Fruit fly (Drosophila melanogaster) whole organism, embryonic: ENCODE data around the gene CG17839.
A peak's percentile ranks its signal among the peaks of the same experiment; 100 is the strongest.

Experiments
- C15 ChIP-seq: fragments of 200-800 bp; sonication (Bioruptor generic); IDR thresholded peaks from 3 replicates; pipeline ENCODE4 v1.3.6; 2022; ENCODE audit warnings: missing biosample characterization, missing genetic modification characterization
- CG10366 ChIP-seq: fragments of 200-800 bp; sonication (Bioruptor generic); IDR thresholded peaks from 2 replicates; pipeline ENCODE4 v1.3.6; 2022; ENCODE audit warnings: missing biosample characterization, missing genetic modification characterization
- CG11247 ChIP-seq: fragments of 200-800 bp; sonication (Bioruptor generic); IDR thresholded peaks from 2 replicates; pipeline ENCODE4 v1.3.6; 2022; ENCODE audit warnings: missing biosample characterization, missing genetic modification characterization
- CG11695 ChIP-seq: fragments of 200-800 bp; sonication (Bioruptor generic); IDR thresholded peaks from 3 replicates; pipeline ENCODE4 v1.3.6; 2022; ENCODE audit warnings: missing biosample characterization, missing genetic modification characterization
- CG11696 ChIP-seq: fragments of 200-800 bp; sonication (Bioruptor generic); IDR thresholded peaks from 2 replicates; pipeline ENCODE4 v1.3.6; 2022; ENCODE audit warnings: missing biosample characterization, missing genetic modification characterization
- CG1233 ChIP-seq: fragments of 200-800 bp; sonication (Bioruptor generic); optimal IDR thresholded peaks from 4 replicates; lab custom pipeline; 2018; ENCODE audit warnings: missing biosample characterization, mild to moderate bottlenecking, missing genetic modification characterization
- CG12659 ChIP-seq: fragments of 200-800 bp; sonication (Bioruptor generic); optimal IDR thresholded peaks from 3 replicates; lab custom pipeline; 2017; ENCODE audit warnings: mild to moderate bottlenecking, missing biosample characterization, missing genetic modification reagents, missing genetic modification characterization
- CG14014 ChIP-seq: fragments of 200-800 bp; sonication (Bioruptor generic); IDR thresholded peaks from 2 replicates; pipeline ENCODE4 v1.3.6; 2022; ENCODE audit warnings: missing biosample characterization, missing genetic modification characterization
- CG14667 ChIP-seq: fragments of 200-800 bp; sonication (Bioruptor generic); IDR thresholded peaks from 2 replicates; pipeline ENCODE4 v1.3.6; 2022; ENCODE audit warnings: missing biosample characterization, missing genetic modification characterization
- CG15696 ChIP-seq: fragments of 200-800 bp; sonication (Bioruptor generic); optimal IDR thresholded peaks from 2 replicates; lab custom pipeline; 2019; ENCODE audit warnings: missing biosample characterization, mild to moderate bottlenecking, missing genetic modification characterization, moderate library complexity
- CG16863 ChIP-seq: fragments of 200-800 bp; sonication (Bioruptor generic); optimal IDR thresholded peaks from 3 replicates; lab custom pipeline; 2016; ENCODE audit warnings: missing biosample characterization, missing genetic modification characterization
- CG17361 ChIP-seq: fragments of 200-800 bp; sonication (Bioruptor generic); IDR thresholded peaks from 3 replicates; pipeline ENCODE4 v1.3.6; 2022; ENCODE audit warnings: missing biosample characterization, missing genetic modification characterization
- CG18476 ChIP-seq: fragments of 200-800 bp; sonication (Bioruptor generic); optimal IDR thresholded peaks from 2 replicates; lab custom pipeline; 2016; ENCODE audit warnings: missing biosample characterization, mild to moderate bottlenecking, missing genetic modification characterization
- CG18619 ChIP-seq: fragments of 200-800 bp; sonication (Bioruptor generic); optimal IDR thresholded peaks from 3 replicates; lab custom pipeline; 2017; ENCODE audit warnings: missing biosample characterization, mild to moderate bottlenecking, missing genetic modification characterization
- CG2199 ChIP-seq: fragments of 200-800 bp; sonication (Bioruptor generic); IDR thresholded peaks from 3 replicates; pipeline ENCODE4 v1.3.6; 2022; ENCODE audit warnings: missing biosample characterization, missing genetic modification characterization
- CG5245 ChIP-seq: fragments of 200-800 bp; sonication (Bioruptor generic); optimal IDR thresholded peaks from 3 replicates; lab custom pipeline; 2016; ENCODE audit warnings: missing biosample characterization, missing genetic modification characterization
- CG6689 ChIP-seq: fragments of 200-800 bp; sonication (Bioruptor generic); IDR thresholded peaks from 2 replicates; pipeline ENCODE4 v1.3.6; 2022; ENCODE audit warnings: missing biosample characterization, missing genetic modification characterization
- CG8388 ChIP-seq: fragments of 200-800 bp; sonication (Bioruptor generic); optimal IDR thresholded peaks from 2 replicates; lab custom pipeline; 2019; ENCODE audit warnings: missing biosample characterization, mild to moderate bottlenecking, missing genetic modification characterization, moderate library complexity
- Dad ChIP-seq: fragments of 200-800 bp; sonication (Bioruptor generic); optimal IDR thresholded peaks from 3 replicates; lab custom pipeline; 2016; ENCODE audit warnings: missing biosample characterization, missing genetic modification characterization
- Ets65A ChIP-seq: fragments of 200-800 bp; sonication (Bioruptor generic); peaks from one replicate; lab custom pipeline; 2016; ENCODE audit warnings: missing biosample characterization, missing genetic modification characterization
- GATAe ChIP-seq: fragments of 200-800 bp; sonication (Bioruptor generic); conservative IDR thresholded peaks from 2 replicates; pipeline ENCODE4 v1.3.6; 2022; ENCODE audit warnings: missing biosample characterization, missing genetic modification characterization
- H15 ChIP-seq: fragments of 200-800 bp; sonication (Bioruptor generic); IDR thresholded peaks from 3 replicates; pipeline ENCODE4 v1.3.6; 2022; ENCODE audit warnings: missing biosample characterization, missing genetic modification characterization
- Jarid2 ChIP-seq: fragments of 200-800 bp; sonication (Bioruptor generic); optimal IDR thresholded peaks from 3 replicates; lab custom pipeline; 2017; ENCODE audit warnings: mild to moderate bottlenecking, missing biosample characterization, missing genetic modification reagents, missing genetic modification characterization
- Myb ChIP-seq: fragments of 200-800 bp; sonication (Bioruptor generic); optimal IDR thresholded peaks from 2 replicates; lab custom pipeline; 2016; ENCODE audit warnings: missing biosample characterization, missing genetic modification characterization
- NC2α ChIP-seq: fragments of 200-800 bp; sonication (Bioruptor generic); optimal IDR thresholded peaks from 2 replicates; lab custom pipeline; 2016; ENCODE audit warnings: missing biosample characterization, missing genetic modification characterization
- NC2β ChIP-seq: fragments of 200-800 bp; sonication (Bioruptor generic); optimal IDR thresholded peaks from 2 replicates; lab custom pipeline; 2016; ENCODE audit warnings: missing biosample characterization, missing genetic modification characterization
- Nf-YA ChIP-seq: fragments of 200-800 bp; sonication (Bioruptor generic); IDR thresholded peaks from 2 replicates; pipeline ENCODE4 v1.3.6; 2022; ENCODE audit warnings: missing biosample characterization, missing genetic modification characterization
- NfI ChIP-seq: fragments of 200-800 bp; sonication (Bioruptor generic); optimal IDR thresholded peaks from 3 replicates; lab custom pipeline; 2018; ENCODE audit warnings: missing biosample characterization, mild to moderate bottlenecking, missing genetic modification characterization, moderate library complexity
- Opbp ChIP-seq: fragments of 200-800 bp; sonication (Bioruptor generic); IDR thresholded peaks from 3 replicates; pipeline ENCODE4 v1.3.6; 2022; ENCODE audit warnings: missing biosample characterization, missing genetic modification characterization; ENCODE audit not compliant: partially characterized antibody
- Poxn ChIP-seq: fragments of 200-800 bp; sonication (Bioruptor generic); IDR thresholded peaks from 2 replicates; pipeline ENCODE4 v1.3.6; 2022; ENCODE audit warnings: missing biosample characterization, missing genetic modification characterization
- Rx ChIP-seq: fragments of 200-800 bp; sonication (Bioruptor generic); IDR thresholded peaks from 2 replicates; pipeline ENCODE4 v1.3.6; 2022; ENCODE audit warnings: missing biosample characterization, missing genetic modification characterization
- Ssrp ChIP-seq: fragments of 200-800 bp; sonication (Bioruptor generic); optimal IDR thresholded peaks from 2 replicates; lab custom pipeline; 2018; ENCODE audit warnings: missing biosample characterization, mild to moderate bottlenecking, missing genetic modification characterization, moderate library complexity
- ab ChIP-seq: fragments of 200-800 bp; sonication (Bioruptor generic); optimal IDR thresholded peaks from 2 replicates; lab custom pipeline; 2016; ENCODE audit warnings: missing biosample characterization, missing genetic modification characterization
- chif ChIP-seq, 2 experiments: fragments of 200-800 bp; sonication (Bioruptor generic); optimal IDR thresholded peaks; 3 replicates each; lab custom pipeline; 2016; ENCODE audit warnings: missing biosample characterization in 2 of 2, missing genetic modification characterization in 2 of 2
- chinmo ChIP-seq: fragments of 200-800 bp; sonication (Bioruptor generic); IDR thresholded peaks from 4 replicates; pipeline ENCODE4 v1.3.6; 2022; ENCODE audit warnings: missing biosample characterization, missing genetic modification characterization; ENCODE audit not compliant: partially characterized antibody
- dan ChIP-seq: fragments of 200-800 bp; sonication (Bioruptor generic); IDR thresholded peaks from 2 replicates; pipeline ENCODE4 v1.3.6; 2022; ENCODE audit warnings: missing biosample characterization, missing genetic modification characterization
- dm ChIP-seq: fragments of 200-800 bp; sonication (Bioruptor generic); optimal IDR thresholded peaks from 3 replicates; lab custom pipeline; 2016; ENCODE audit warnings: missing biosample characterization, missing genetic modification characterization
- gro ChIP-seq: fragments of 200-800 bp; sonication (Bioruptor generic); optimal IDR thresholded peaks from 2 replicates; lab custom pipeline; 2016; ENCODE audit warnings: missing biosample characterization, missing genetic modification characterization
- hbn ChIP-seq: fragments of 200-800 bp; sonication (Bioruptor generic); IDR thresholded peaks from 2 replicates; pipeline ENCODE4 v1.3.6; 2022; ENCODE audit warnings: missing biosample characterization, missing genetic modification characterization; ENCODE audit not compliant: partially characterized antibody
- hkb ChIP-seq, 2 experiments: fragments of 200-800 bp in 1 of 2; fragments of >200 bp in 1 of 2; sonication (Bioruptor generic) in 1 of 2; IDR thresholded peaks in 1 of 2; optimal IDR thresholded peaks in 1 of 2; 2 replicates each; pipeline versions ENCODE4 v1.3.6 to Lab custom; 2017 to 2022; ENCODE audit warnings: missing biosample characterization in 1 of 2, missing genetic modification characterization in 1 of 2
- knrl ChIP-seq: fragments of 200-800 bp; sonication (Bioruptor generic); IDR thresholded peaks from 3 replicates; pipeline ENCODE4 v1.3.6; 2022; ENCODE audit warnings: missing biosample characterization, missing genetic modification characterization; ENCODE audit not compliant: partially characterized antibody
- lmd ChIP-seq: fragments of 200-800 bp; sonication (Bioruptor generic); IDR thresholded peaks from 2 replicates; pipeline ENCODE4 v1.3.6; 2022; ENCODE audit warnings: missing biosample characterization, missing genetic modification characterization
- mirr ChIP-seq: fragments of 200-800 bp; sonication (Bioruptor generic); optimal IDR thresholded peaks from 3 replicates; lab custom pipeline; 2018; ENCODE audit warnings: missing biosample characterization, mild to moderate bottlenecking, missing genetic modification characterization
- schlank ChIP-seq: fragments of 200-800 bp; sonication (Bioruptor generic); optimal IDR thresholded peaks from 2 replicates; lab custom pipeline; 2018; ENCODE audit warnings: missing biosample characterization, mild to moderate bottlenecking, missing genetic modification characterization
- sqz ChIP-seq: fragments of 200-800 bp; sonication (Bioruptor generic); optimal IDR thresholded peaks from 3 replicates; lab custom pipeline; 2018; ENCODE audit warnings: missing biosample characterization, mild to moderate bottlenecking, missing genetic modification characterization
- tx ChIP-seq: fragments of 200-800 bp; sonication (Bioruptor generic); optimal IDR thresholded peaks from 2 replicates; lab custom pipeline; 2016; ENCODE audit warnings: missing biosample characterization, missing genetic modification characterization
- usp ChIP-seq: fragments of >200 bp; optimal IDR thresholded peaks from 2 replicates; lab custom pipeline; 2017; ENCODE audit warnings: missing biosample characterization, missing genetic modification characterization
- yki ChIP-seq: fragments of >200 bp; optimal IDR thresholded peaks from 3 replicates; lab custom pipeline; 2018

CG17839 gene

dm6 chr3L:14761837-14762785 lies 42.8 kb upstream of the CG17839 start, which contains the start of the genes Tsen34 and Mgat4a (continued):
- no peak for TF ChIP-seq Jarid2 (GFP tag; lab: Kevin White, UChicago)
- no peak for TF ChIP-seq Poxn (GFP tag; lab: Robert Waterston, UW)
- peak; percentile 56; the same call in 1 of the 3 replicates for TF ChIP-seq CG11695 (GFP tag; lab: Robert Waterston, UW)
- TF ChIP-seq CG12659 (GFP tag; lab: Kevin White, UChicago), result peak; percentile 66
- peak; percentile 50; the same call in 1 of the 2 replicates for TF ChIP-seq hbn
- TF ChIP-seq CG11247, result peak; percentile 74
- peak; percentile 74; the same call in 2 of the 3 replicates for TF ChIP-seq Opbp (GFP tag; lab: Robert Waterston, UW)
- no peak for TF ChIP-seq yki
- no peak for TF ChIP-seq usp (GFP tag; lab: Kevin White, UChicago)
- TF ChIP-seq NC2β, result peak; percentile 9
- TF ChIP-seq schlank (tag; lab: Kevin White, UChicago), result peak; percentile 82
- no peak for TF ChIP-seq CG5245 (GFP tag; lab: Kevin White, UChicago)
- TF ChIP-seq knrl (GFP tag; lab: Robert Waterston, UW), result peak; percentile 55; the same call in 2 of the 3 replicates
- TF ChIP-seq mirr (GFP tag; lab: Kevin White, UChicago), result peak; percentile 67
- TF ChIP-seq CG11696 (GFP tag; lab: Robert Waterston, UW), result 0 out of 2 replicates have a peak, but pooled peaks have one; percentile 13
- TF ChIP-seq CG1233 (GFP tag; lab: Kevin White, UChicago), result peak; percentile 47
- TF ChIP-seq dan (GFP tag; lab: Robert Waterston, UW), result no peak
- no peak; the same call in 1 of the 2 replicates for TF ChIP-seq CG10366 (GFP tag; lab: Robert Waterston, UW)
- TF ChIP-seq CG14014 (GFP tag; lab: Robert Waterston, UW), result peak; percentile 79
- TF ChIP-seq CG14667 (GFP tag; lab: Robert Waterston, UW), result no peak
- no peak for TF ChIP-seq H15 (GFP tag; lab: Robert Waterston, UW)
- TF ChIP-seq CG6689 (GFP tag; lab: Robert Waterston, UW), result no peak
- TF ChIP-seq chinmo (GFP tag; lab: Robert Waterston, UW), result 0 out of 4 replicates have a peak, but pooled peaks have one; percentile 65
- TF ChIP-seq Nf-YA (GFP tag; lab: Robert Waterston, UW), result 0 out of 2 replicates have a peak, but pooled peaks have one; percentile 38
- TF ChIP-seq CG2199, result no peak
- TF ChIP-seq CG18476, result peak; percentile 15
- TF ChIP-seq Dad, result peak; percentile 46
- peak; percentile 77 for TF ChIP-seq gro
- TF ChIP-seq ab, result no peak
- TF ChIP-seq Myb (GFP tag; lab: Kevin White, UChicago), result peak; percentile 18
- peak; percentile 87 for TF ChIP-seq CG8388 (GFP tag; lab: Kevin White, UChicago)
- TF ChIP-seq hkb (optimal IDR thresholded peaks at IDR 0.05; lab: Kevin White, UChicago), result no peak
- 0 out of 2 replicates have a peak, but pooled peaks have one; percentile 28 for TF ChIP-seq hkb (GFP tag; IDR thresholded peaks at IDR 0.05; lab: Robert Waterston, UW)
- no peak for TF ChIP-seq Rx
- no peak; the same call in 2 of the 3 replicates for TF ChIP-seq CG17361 (GFP tag; lab: Robert Waterston, UW)
- TF ChIP-seq Ets65A, result peak; percentile 56
- TF ChIP-seq tx, result peak; percentile 37
- TF ChIP-seq chif (GFP tag; optimal IDR thresholded peaks at IDR 0.05; lab: Kevin White, UChicago), result peak in 1 of 2 experiments; percentile 28
- 0 out of 3 replicates have a peak, but pooled peaks have one; percentile 31 for TF ChIP-seq C15
- no peak for TF ChIP-seq GATAe
- peak; percentile 36 for TF ChIP-seq dm (GFP tag; lab: Kevin White, UChicago)
- TF ChIP-seq NC2α (GFP tag; lab: Kevin White, UChicago), result no peak
- TF ChIP-seq Ssrp (tag; lab: Kevin White, UChicago), result no peak
- TF ChIP-seq NfI (GFP tag; lab: Kevin White, UChicago), result no peak
- peak; percentile 30 for TF ChIP-seq CG15696 (tag; lab: Kevin White, UChicago)
- TF ChIP-seq CG16863 (GFP tag; lab: Kevin White, UChicago), result no peak
- peak; percentile 62 for TF ChIP-seq CG18619
- no peak for TF ChIP-seq sqz
- TF ChIP-seq lmd (GFP tag; lab: Robert Waterston, UW), result no peak
